Fruit fly (Drosophila melanogaster) whole organism, embryonic: ENCODE results near the gene CG43922.

ENCODE experiments used
- B-H1 ChIP-seq: fragments of 200-800 bp; sonication (Bioruptor generic); IDR thresholded peaks from 3 replicates; pipeline ENCODE4 v1.3.6; 2022; ENCODE audit warnings: missing biosample characterization, missing genetic modification characterization
- B-H2 ChIP-seq: fragments of 200-800 bp; sonication (Bioruptor generic); optimal IDR thresholded peaks from 2 replicates; lab custom pipeline; 2018; ENCODE audit warnings: missing biosample characterization, mild to moderate bottlenecking, missing genetic modification characterization
- Bdp1 ChIP-seq: fragments of 200-800 bp; sonication (Bioruptor generic); optimal IDR thresholded peaks from 3 replicates; lab custom pipeline; 2016; ENCODE audit warnings: missing biosample characterization, missing genetic modification characterization
- Bgb ChIP-seq: fragments of 200-800 bp; sonication (Bioruptor generic); IDR thresholded peaks from 2 replicates; pipeline ENCODE4 v1.3.6; 2022; ENCODE audit warnings: missing biosample characterization, missing genetic modification characterization; ENCODE audit not compliant: partially characterized antibody
- Blimp-1 ChIP-seq: fragments of 200-800 bp; sonication (Bioruptor generic); optimal IDR thresholded peaks from 3 replicates; lab custom pipeline; 2018; ENCODE audit warnings: missing biosample characterization, missing genetic modification characterization, mild to moderate bottlenecking, moderate library complexity, missing genetic modification reagents
- CG10147 ChIP-seq: fragments of 200-800 bp; sonication (Bioruptor generic); optimal IDR thresholded peaks from 2 replicates; lab custom pipeline; 2019; ENCODE audit warnings: missing biosample characterization, mild to moderate bottlenecking, missing genetic modification characterization, moderate library complexity
- CG13894 ChIP-seq: fragments of 200-800 bp; sonication (Bioruptor generic); optimal IDR thresholded peaks from 3 replicates; lab custom pipeline; 2018; ENCODE audit warnings: missing biosample characterization, mild to moderate bottlenecking, missing genetic modification characterization, moderate library complexity
- CG15601 ChIP-seq: fragments of 200-800 bp; sonication (Bioruptor generic); optimal IDR thresholded peaks from 3 replicates; lab custom pipeline; 2019; ENCODE audit warnings: missing biosample characterization, mild to moderate bottlenecking, missing genetic modification characterization, moderate library complexity
- CG15696 ChIP-seq: fragments of 200-800 bp; sonication (Bioruptor generic); optimal IDR thresholded peaks from 2 replicates; lab custom pipeline; 2019; ENCODE audit warnings: missing biosample characterization, mild to moderate bottlenecking, missing genetic modification characterization, moderate library complexity
- CG16815 ChIP-seq: fragments of 200-800 bp; sonication (Bioruptor generic); optimal IDR thresholded peaks from 3 replicates; lab custom pipeline; 2017; ENCODE audit warnings: missing biosample characterization, mild to moderate bottlenecking, missing genetic modification characterization
- CG18599 ChIP-seq: fragments of 200-800 bp; sonication (Bioruptor generic); optimal IDR thresholded peaks from 3 replicates; lab custom pipeline; 2017; ENCODE audit warnings: missing biosample characterization, missing genetic modification characterization, mild to moderate bottlenecking, moderate library complexity, missing genetic modification reagents
- CG2120 ChIP-seq: fragments of 200-800 bp; sonication (Bioruptor generic); optimal IDR thresholded peaks from 3 replicates; lab custom pipeline; 2016; ENCODE audit warnings: missing biosample characterization, missing genetic modification characterization
- CG2202 ChIP-seq: fragments of 200-800 bp; sonication (Bioruptor generic); optimal IDR thresholded peaks from 2 replicates; lab custom pipeline; 2018; ENCODE audit warnings: missing biosample characterization, mild to moderate bottlenecking, missing genetic modification characterization
- CG30020 ChIP-seq: fragments of 200-800 bp; optimal IDR thresholded peaks from 2 replicates; lab custom pipeline; 2019; ENCODE audit warnings: missing biosample characterization, mild to moderate bottlenecking, missing genetic modification characterization, moderate library complexity
- CG32767 ChIP-seq: fragments of 200-800 bp; sonication (Bioruptor generic); IDR thresholded peaks from 2 replicates; pipeline ENCODE4 v1.3.6; 2022; ENCODE audit warnings: missing biosample characterization, missing genetic modification characterization
- CG34224 ChIP-seq: fragments of 200-800 bp; sonication (Bioruptor generic); IDR thresholded peaks from 3 replicates; pipeline ENCODE4 v1.3.6; 2022; ENCODE audit warnings: missing biosample characterization, missing genetic modification characterization; ENCODE audit not compliant: partially characterized antibody
- CG6654 ChIP-seq: fragments of 200-800 bp; sonication (Bioruptor generic); optimal IDR thresholded peaks from 2 replicates; lab custom pipeline; 2017; ENCODE audit warnings: missing biosample characterization, mild to moderate bottlenecking, missing genetic modification characterization
- Dll ChIP-seq: fragments of 200-800 bp; sonication (Bioruptor generic); IDR thresholded peaks from 4 replicates; pipeline ENCODE4 v1.3.6; 2022; ENCODE audit warnings: missing biosample characterization, missing genetic modification characterization; ENCODE audit not compliant: partially characterized antibody
- Dp ChIP-seq: fragments of 200-800 bp; sonication (Bioruptor generic); optimal IDR thresholded peaks from 2 replicates; lab custom pipeline; 2018; ENCODE audit warnings: missing biosample characterization, mild to moderate bottlenecking, missing genetic modification characterization, moderate library complexity
- Fer1 ChIP-seq: fragments of 200-800 bp; sonication (Bioruptor generic); optimal IDR thresholded peaks from 2 replicates; lab custom pipeline; 2017; ENCODE audit warnings: missing biosample characterization, mild to moderate bottlenecking, missing genetic modification characterization
- HLH54F ChIP-seq: fragments of 200-800 bp; sonication (Bioruptor generic); optimal IDR thresholded peaks from 3 replicates; lab custom pipeline; 2016; ENCODE audit warnings: missing biosample characterization, missing genetic modification characterization
- Hr3 ChIP-seq: fragments of 200-800 bp; sonication (Bioruptor generic); optimal IDR thresholded peaks from 3 replicates; lab custom pipeline; 2016; ENCODE audit warnings: missing biosample characterization, missing genetic modification characterization
- Lpt ChIP-seq: fragments of >200 bp; optimal IDR thresholded peaks from 2 replicates; lab custom pipeline; 2018; ENCODE audit warnings: missing biosample characterization, missing genetic modification characterization
- Max ChIP-seq: fragments of 200-800 bp; sonication (Bioruptor generic); optimal IDR thresholded peaks from 2 replicates; lab custom pipeline; 2016; ENCODE audit warnings: missing biosample characterization, mild to moderate bottlenecking, missing genetic modification characterization
- Sry-β ChIP-seq: fragments of 200-800 bp; sonication (Bioruptor generic); optimal IDR thresholded peaks from 2 replicates; lab custom pipeline; 2018; ENCODE audit warnings: missing biosample characterization, mild to moderate bottlenecking, missing genetic modification characterization, moderate library complexity
- Ssrp ChIP-seq: fragments of 200-800 bp; sonication (Bioruptor generic); optimal IDR thresholded peaks from 2 replicates; lab custom pipeline; 2018; ENCODE audit warnings: missing biosample characterization, mild to moderate bottlenecking, missing genetic modification characterization, moderate library complexity
- bcd ChIP-seq: fragments of 200-800 bp; sonication (Bioruptor generic); optimal IDR thresholded peaks from 2 replicates; lab custom pipeline; 2017; ENCODE audit warnings: missing biosample characterization, mild to moderate bottlenecking, missing genetic modification characterization
- bowl ChIP-seq: fragments of 200-800 bp; sonication (Bioruptor generic); IDR thresholded peaks from 2 replicates; pipeline ENCODE4 v1.3.6; 2022; ENCODE audit warnings: missing biosample characterization, missing genetic modification characterization
- cato ChIP-seq: fragments of 200-800 bp; sonication (Bioruptor generic); optimal IDR thresholded peaks from 2 replicates; lab custom pipeline; 2016; ENCODE audit warnings: missing biosample characterization, missing genetic modification characterization, borderline replicate concordance
- chinmo ChIP-seq: fragments of 200-800 bp; sonication (Bioruptor generic); IDR thresholded peaks from 4 replicates; pipeline ENCODE4 v1.3.6; 2022; ENCODE audit warnings: missing biosample characterization, missing genetic modification characterization; ENCODE audit not compliant: partially characterized antibody
- dati ChIP-seq: fragments of 200-800 bp; sonication (Bioruptor generic); IDR thresholded peaks from 2 replicates; pipeline ENCODE4 v1.3.6; 2022; ENCODE audit warnings: missing biosample characterization, missing genetic modification characterization
- dmrt11E ChIP-seq: fragments of 200-800 bp; sonication (Bioruptor generic); optimal IDR thresholded peaks from 3 replicates; lab custom pipeline; 2018; ENCODE audit warnings: missing biosample characterization, mild to moderate bottlenecking, missing genetic modification characterization, moderate library complexity
- en ChIP-seq: fragments of 200-800 bp; sonication (Bioruptor generic); optimal IDR thresholded peaks from 2 replicates; lab custom pipeline; 2016; ENCODE audit warnings: missing biosample characterization, missing genetic modification characterization
- fd96Cb ChIP-seq: fragments of 200-800 bp; sonication (Bioruptor generic); optimal IDR thresholded peaks from 2 replicates; lab custom pipeline; 2018; ENCODE audit warnings: missing biosample characterization, mild to moderate bottlenecking, missing genetic modification characterization, moderate library complexity
- gce ChIP-seq: fragments of 200-800 bp; sonication (Bioruptor generic); IDR thresholded peaks from 3 replicates; pipeline ENCODE4 v1.3.6; 2022; ENCODE audit warnings: missing biosample characterization, missing genetic modification characterization
- grau ChIP-seq: fragments of 200-800 bp; optimal IDR thresholded peaks from 3 replicates; lab custom pipeline; 2019; ENCODE audit warnings: missing biosample characterization, mild to moderate bottlenecking, missing genetic modification characterization, moderate library complexity
- gro ChIP-seq: fragments of 200-800 bp; sonication (Bioruptor generic); optimal IDR thresholded peaks from 2 replicates; lab custom pipeline; 2016; ENCODE audit warnings: missing biosample characterization, missing genetic modification characterization
- insv ChIP-seq, 2 experiments: fragments of 200-800 bp; sonication (Bioruptor generic); optimal IDR thresholded peaks; 3 replicates each; lab custom pipeline; 2016 to 2018; ENCODE audit warnings: missing biosample characterization in 2 of 2, missing genetic modification characterization in 2 of 2
- lab ChIP-seq: fragments of 200-800 bp; sonication (Bioruptor generic); optimal IDR thresholded peaks from 3 replicates; lab custom pipeline; 2017; ENCODE audit warnings: missing biosample characterization, missing genetic modification characterization, mild to moderate bottlenecking, moderate library complexity, missing genetic modification reagents
- org-1 ChIP-seq: fragments of 200-800 bp; sonication (Bioruptor generic); optimal IDR thresholded peaks from 2 replicates; lab custom pipeline; 2017; ENCODE audit warnings: missing biosample characterization, missing genetic modification characterization
- pan ChIP-seq, 4 experiments: fragments of >200 bp in 3 of 4; fragments of 200-800 bp in 1 of 4; sonication (Bioruptor generic) in 1 of 4; optimal IDR thresholded peaks in 3 of 4; IDR thresholded peaks in 1 of 4; 2 replicates each; pipeline versions ENCODE4 v1.3.6 to Lab custom; 2017 to 2022; ENCODE audit warnings: missing biosample characterization in 2 of 4, missing genetic modification characterization in 2 of 4, mixed read lengths in 1 of 4
- phol ChIP-seq: fragments of 200-800 bp; sonication (Bioruptor generic); optimal IDR thresholded peaks from 3 replicates; lab custom pipeline; 2018; ENCODE audit warnings: missing biosample characterization, mild to moderate bottlenecking, missing genetic modification characterization, moderate library complexity
- pzg ChIP-seq: fragments of 200-800 bp; sonication (Bioruptor generic); optimal IDR thresholded peaks from 3 replicates; lab custom pipeline; 2018; ENCODE audit warnings: missing biosample characterization, mild to moderate bottlenecking, missing genetic modification characterization, moderate library complexity
- so ChIP-seq: fragments of 200-800 bp; sonication (Bioruptor generic); IDR thresholded peaks from 3 replicates; pipeline ENCODE4 v1.3.6; 2022; ENCODE audit warnings: missing biosample characterization, missing genetic modification characterization
- sqz ChIP-seq: fragments of 200-800 bp; sonication (Bioruptor generic); optimal IDR thresholded peaks from 3 replicates; lab custom pipeline; 2018; ENCODE audit warnings: missing biosample characterization, mild to moderate bottlenecking, missing genetic modification characterization
- unpg ChIP-seq: fragments of 200-800 bp; sonication (Bioruptor generic); optimal IDR thresholded peaks from 3 replicates; lab custom pipeline; 2018; ENCODE audit warnings: missing biosample characterization, mild to moderate bottlenecking, missing genetic modification characterization, moderate library complexity
- wdn ChIP-seq: fragments of 200-800 bp; sonication (Bioruptor generic); IDR thresholded peaks from 2 replicates; pipeline ENCODE4 v1.3.6; 2022; ENCODE audit warnings: missing biosample characterization, missing genetic modification characterization

CG43922 gene

dm6 chr2L:6351809-6352182 is 43.2 kb upstream of the CG43922 start (continued):
- TF ChIP-seq CG34224 (GFP tag; lab: Robert Waterston, UW) = no peak
- peak; percentile 93 for TF ChIP-seq lab (GFP tag; lab: Kevin White, UChicago)
- peak; percentile 72 for TF ChIP-seq Blimp-1
- peak; percentile 78 for TF ChIP-seq org-1 (GFP tag; lab: Kevin White, UChicago)
- TF ChIP-seq CG15601 (tag; lab: Kevin White, UChicago) = peak; percentile 46
- peak; percentile 75 for TF ChIP-seq Hr3
- TF ChIP-seq dmrt11E (tag; lab: Kevin White, UChicago) = no peak
- TF ChIP-seq gce (GFP tag; lab: Robert Waterston, UW) = peak; percentile 66; the same call in 1 of the 3 replicates
- no peak for TF ChIP-seq Sry-β (GFP tag; lab: Kevin White, UChicago)
- peak; percentile 9 for TF ChIP-seq CG30020 (tag; lab: Kevin White, UChicago)
- TF ChIP-seq pzg = no peak
- peak; percentile 87 for TF ChIP-seq Fer1 (GFP tag; lab: Kevin White, UChicago)
- TF ChIP-seq wdn (GFP tag; lab: Robert Waterston, UW) = peak; percentile 76
- TF ChIP-seq cato (GFP tag; lab: Kevin White, UChicago) = peak; percentile 32
- TF ChIP-seq unpg (GFP tag; lab: Kevin White, UChicago) = peak; percentile 83
- peak; percentile 84 for TF ChIP-seq bcd (GFP tag; lab: Kevin White, UChicago)
- peak; percentile 60 for TF ChIP-seq CG6654 (GFP tag; lab: Kevin White, UChicago)
- no peak for TF ChIP-seq Dll (GFP tag; lab: Robert Waterston, UW)
- TF ChIP-seq CG18599 = peak; percentile 92
- TF ChIP-seq Lpt (GFP tag; lab: Kevin White, UChicago) = no peak
- no peak for TF ChIP-seq bowl
- TF ChIP-seq sqz = peak; percentile 45
- peak; percentile 78 for TF ChIP-seq B-H1
- peak; percentile 48 for TF ChIP-seq en (GFP tag; lab: Kevin White, UChicago)
- TF ChIP-seq fd96Cb (tag; lab: Kevin White, UChicago) = peak; percentile 87
- peak; percentile 66; the same call in 1 of the 2 replicates for TF ChIP-seq CG32767
- TF ChIP-seq insv (GFP tag; optimal IDR thresholded peaks at IDR 0.05; lab: Kevin White, UChicago) = peak in 1 of 2 experiments; percentile 35

dm6 chr2L:6350984-6351808 is 42.6 kb upstream of the CG43922 start, which contains the start of gene CG9498:
TSS of gene CG9498 (minus strand) at chr2L:6351034.
- 0 out of 4 replicates have a peak, but pooled peaks have one; percentile 63 for TF ChIP-seq chinmo (GFP tag; lab: Robert Waterston, UW)
- TF ChIP-seq CG10147 (GFP tag; lab: Kevin White, UChicago) = peak; percentile 81
- TF ChIP-seq Ssrp (tag; lab: Kevin White, UChicago) = peak; percentile 47
- TF ChIP-seq CG13894 (tag; lab: Kevin White, UChicago) = peak; percentile 92
- TF ChIP-seq pan (optimal IDR thresholded peaks at IDR 0.05; lab: Kevin White, UChicago) = no peak
- TF ChIP-seq pan (GFP tag; optimal IDR thresholded peaks at IDR 0.05 in 1 of 2, IDR thresholded peaks at IDR 0.05 in 1 of 2) = peak in 1 of 2 experiments; percentile 86
- no peak for TF ChIP-seq gro (GFP tag; lab: Kevin White, UChicago)
- peak; percentile 76 for TF ChIP-seq B-H2 (GFP tag; lab: Kevin White, UChicago)
- peak; percentile 55 for TF ChIP-seq CG16815
- peak; percentile 79 for TF ChIP-seq so (GFP tag; lab: Robert Waterston, UW)
- no peak for TF ChIP-seq Dp (GFP tag; lab: Kevin White, UChicago)
- TF ChIP-seq grau (tag; lab: Kevin White, UChicago) = peak; percentile 91
- no peak for TF ChIP-seq HLH54F (GFP tag; lab: Kevin White, UChicago)
- TF ChIP-seq phol = peak; percentile 80
- TF ChIP-seq CG2120 (GFP tag; lab: Kevin White, UChicago) = peak; percentile 90
- TF ChIP-seq Max (GFP tag; lab: Kevin White, UChicago) = peak; percentile 49
- peak; percentile 57 for TF ChIP-seq CG15696
- TF ChIP-seq Bdp1 (GFP tag; lab: Kevin White, UChicago) = no peak
- no peak for TF ChIP-seq CG2202 (tag; lab: Kevin White, UChicago)
- TF ChIP-seq Bgb (GFP tag; lab: Robert Waterston, UW) = no peak
- peak; percentile 71 for TF ChIP-seq Hr3
- no peak for TF ChIP-seq dati (GFP tag; lab: Robert Waterston, UW)
